Worm (Caenorhabditis elegans): ENCODE data around the gene nhx-4.

ce11 chrX:6928578-6928977, 14.5 kb downstream of the nhx-4 start, which contains the start of gene F14B8.5:
- TF ChIP-seq klf-2 (GFP tag; conservative IDR thresholded peaks at IDR 0.05) (no peak), flt-1 (GFP tag; IDR thresholded peaks at IDR 0.05) (no peak), T22C8.4 (GFP tag; IDR thresholded peaks at IDR 0.05) (no peak), ztf-23 (GFP tag; IDR thresholded peaks at IDR 0.05) (no peak), ztf-29 (GFP tag; IDR thresholded peaks at IDR 0.05) (no peak)
